Worm (Caenorhabditis elegans): Measurements from ENCODE around the gene btb-8.

Gene btb-8

ce11 chrII:1703363-1703762, 19.2 kb upstream of the btb-8 start, which contains the start of gene fbxb-47:
Gene fbxb-47, minus strand, starts transcription at chrII:1703463.
- TF ChIP-seq nhr-237 (tag; optimal IDR thresholded peaks at IDR 0.05) (no peak), lin-32 (GFP tag; optimal IDR thresholded peaks at IDR 0.05) (no peak), mab-5 (tag; optimal IDR thresholded peaks at IDR 0.05) (no peak), ces-1 (GFP tag; optimal IDR thresholded peaks at IDR 0.05) (no peak), unc-120 (tag; optimal IDR thresholded peaks at IDR 0.05; ENCODE audit: poor library complexity, severe bottlenecking) (no peak), sptf-1 (tag; optimal IDR thresholded peaks at IDR 0.05) (no peak), ztf-11 (tag; optimal IDR thresholded peaks at IDR 0.05) (no peak), unc-62 (GFP tag; optimal IDR thresholded peaks at IDR 0.05) (no peak)

- TF ChIP-seq ham-2 (GFP tag; optimal IDR thresholded peaks at IDR 0.05) (no peak), cnd-1 (tag; optimal IDR thresholded peaks at IDR 0.05) (no peak), unc-120 (tag; optimal IDR thresholded peaks at IDR 0.05; ENCODE audit: poor library complexity, severe bottlenecking) (no peak), flh-1 (GFP tag; optimal IDR thresholded peaks at IDR 0.05) (no peak), snpc-4 (tag; optimal IDR thresholded peaks at IDR 0.05) (no peak), ztf-11 (tag; optimal IDR thresholded peaks at IDR 0.05) (no peak), elt-1 (tag; optimal IDR thresholded peaks at IDR 0.05; ENCODE audit: borderline replicate concordance, insufficient read depth) (no peak), sem-2 (GFP tag; optimal IDR thresholded peaks at IDR 0.05) (no peak), lin-32 (GFP tag; optimal IDR thresholded peaks at IDR 0.05) (no peak), hlh-1 (tag; optimal IDR thresholded peaks at IDR 0.05) (no peak), ceh-43 (GFP tag; optimal IDR thresholded peaks at IDR 0.05) (no peak), ceh-83 (GFP tag; optimal IDR thresholded peaks at IDR 0.05) (no peak), nhr-12 (tag; optimal IDR thresholded peaks at IDR 0.05) (no peak), bed-3 (GFP tag; optimal IDR thresholded peaks at IDR 0.05) (no peak), nhr-76 (tag; optimal IDR thresholded peaks at IDR 0.05) (no peak), ces-1 (GFP tag; optimal IDR thresholded peaks at IDR 0.05) (no peak)
Observed at ce11 chrII:1706385-1706784, 16.2 kb upstream of the btb-8 start, which contains the start of gene sdz-18. Gene sdz-18, minus strand, starts transcription at chrII:1706485.

- TF ChIP-seq cnd-1 (tag; optimal IDR thresholded peaks at IDR 0.05), result no peak
- no peak for TF ChIP-seq elt-1 (tag; optimal IDR thresholded peaks at IDR 0.05; ENCODE audit: borderline replicate concordance, insufficient read depth)
- no peak for TF ChIP-seq mab-5 (tag; optimal IDR thresholded peaks at IDR 0.05)
- TF ChIP-seq hlh-1 (tag; optimal IDR thresholded peaks at IDR 0.05), result no peak
- TF ChIP-seq ceh-83 (GFP tag; optimal IDR thresholded peaks at IDR 0.05), result no peak
- no peak for TF ChIP-seq tbx-8 (GFP tag; optimal IDR thresholded peaks at IDR 0.05)
- no peak for TF ChIP-seq unc-39 (tag; optimal IDR thresholded peaks at IDR 0.05)
- no peak for TF ChIP-seq pha-4 (tag; optimal IDR thresholded peaks at IDR 0.05)
- TF ChIP-seq sptf-1 (tag; optimal IDR thresholded peaks at IDR 0.05), result no peak
- TF ChIP-seq nhr-76 (tag; optimal IDR thresholded peaks at IDR 0.05), result no peak
- no peak for TF ChIP-seq nhr-2 (tag; optimal IDR thresholded peaks at IDR 0.05)
- no peak for TF ChIP-seq unc-120 (tag; optimal IDR thresholded peaks at IDR 0.05; ENCODE audit: poor library complexity, severe bottlenecking)
- TF ChIP-seq nhr-12 (tag; optimal IDR thresholded peaks at IDR 0.05), result no peak
- no peak for TF ChIP-seq bed-3 (GFP tag; optimal IDR thresholded peaks at IDR 0.05)
- TF ChIP-seq ces-1 (GFP tag; optimal IDR thresholded peaks at IDR 0.05), result no peak
- no peak for TF ChIP-seq lin-13 (tag; optimal IDR thresholded peaks at IDR 0.05)
- TF ChIP-seq lin-32 (GFP tag; optimal IDR thresholded peaks at IDR 0.05), result no peak
- no peak for TF ChIP-seq lsy-2 (tag; optimal IDR thresholded peaks at IDR 0.05)
- TF ChIP-seq elt-3 (tag; optimal IDR thresholded peaks at IDR 0.05), result no peak
Observed at ce11 chrII:1709959-1710358, 12.6 kb upstream of the btb-8 start, which contains the start of gene fbxa-184. Gene fbxa-184, plus strand, starts transcription at chrII:1710259.

DNA sequence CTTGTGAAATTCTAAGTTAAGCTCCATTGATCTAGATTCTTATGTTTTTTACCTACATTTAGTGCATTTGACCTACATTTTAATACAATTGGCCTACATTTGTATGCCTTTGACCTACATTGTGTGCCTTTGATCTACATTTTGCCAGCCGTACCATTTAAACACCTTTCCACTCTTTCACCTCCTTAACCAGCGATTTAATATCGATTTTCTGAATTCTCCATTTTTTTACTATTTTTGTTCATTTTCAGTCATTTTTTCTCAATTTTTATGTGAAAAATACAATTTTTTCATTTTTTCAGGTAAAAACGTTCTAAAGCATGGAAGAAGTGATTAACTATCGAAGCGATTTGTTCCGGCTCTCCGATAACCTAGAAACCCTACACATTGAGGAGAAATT, 9.6 kb upstream of the btb-8 start, which contains the start of gene btb-7:
btb-7 (plus strand) TSS at position 301 of the 400 bp plus-strand sequence.
- TF ChIP-seq snpc-4 (tag; optimal IDR thresholded peaks at IDR 0.05), result no peak
- no peak for TF ChIP-seq flh-1 (GFP tag; optimal IDR thresholded peaks at IDR 0.05)
- no peak for TF ChIP-seq sptf-1 (tag; optimal IDR thresholded peaks at IDR 0.05)
- no peak for TF ChIP-seq cnd-1 (tag; optimal IDR thresholded peaks at IDR 0.05)
- TF ChIP-seq hlh-1 (tag; optimal IDR thresholded peaks at IDR 0.05), result no peak
- no peak for TF ChIP-seq mep-1 (tag; optimal IDR thresholded peaks at IDR 0.05)
- no peak for TF ChIP-seq nhr-2 (tag; optimal IDR thresholded peaks at IDR 0.05)
- no peak for TF ChIP-seq ham-2 (GFP tag; optimal IDR thresholded peaks at IDR 0.05)
- TF ChIP-seq ztf-11 (tag; optimal IDR thresholded peaks at IDR 0.05), result no peak
- TF ChIP-seq unc-39 (tag; optimal IDR thresholded peaks at IDR 0.05), result no peak
- no peak for TF ChIP-seq zip-8 (tag; optimal IDR thresholded peaks at IDR 0.05)

DNA sequence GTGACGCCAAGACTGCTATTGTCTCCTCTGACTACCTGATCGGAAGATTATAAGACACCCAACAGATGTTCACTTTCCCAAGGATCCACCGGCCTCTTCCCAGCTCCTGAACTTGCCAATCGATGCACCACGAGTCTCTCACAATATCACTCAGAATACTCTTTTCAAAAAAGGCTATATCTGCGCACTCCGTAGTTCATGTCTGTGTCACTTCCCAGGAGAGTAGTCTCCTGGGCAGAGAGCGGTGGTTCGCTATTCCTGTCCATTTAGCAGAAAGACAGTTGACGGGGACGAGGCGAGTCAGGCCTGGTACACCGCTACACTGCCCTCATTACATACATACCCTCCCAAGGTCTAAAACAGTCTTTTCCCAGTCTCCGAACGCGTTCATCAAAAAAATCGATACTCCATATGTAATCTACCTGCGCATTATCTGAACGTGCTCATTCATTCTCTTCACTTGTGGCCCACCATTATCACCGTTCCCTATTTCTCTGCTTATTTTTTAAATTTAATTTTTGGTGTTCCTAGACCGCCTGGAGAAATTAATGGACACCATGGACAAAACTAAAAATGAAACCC, 7.7 kb upstream of the btb-8 start, which contains the start of gene btb-6:
btb-6 (plus strand) TSS at position 532 of the 582 bp plus-strand sequence.
- TF ChIP-seq flh-1 (GFP tag; optimal IDR thresholded peaks at IDR 0.05) (no peak), cnd-1 (tag; optimal IDR thresholded peaks at IDR 0.05) (peak; percentile 4), nhr-28 (tag; optimal IDR thresholded peaks at IDR 0.05) (no peak), mls-2 (tag; optimal IDR thresholded peaks at IDR 0.05) (no peak), ceh-39 (tag; optimal IDR thresholded peaks at IDR 0.05) (peak; percentile 9), nhr-76 (tag; optimal IDR thresholded peaks at IDR 0.05) (no peak), lsy-2 (tag; optimal IDR thresholded peaks at IDR 0.05) (no peak), nhr-2 (tag; optimal IDR thresholded peaks at IDR 0.05) (peak; percentile 69)
